Worm (Caenorhabditis elegans): ENCODE measurements around the gene clec-247.
"Not testable (repeated sequence)": the region's sequence is repeated elsewhere in the genome, so short reads cannot be mapped to it uniquely, and the experiment has no call there.

clec-247 gene

ce11 chrV:18292295-18292694 lies 9.6 kb downstream of the clec-247 start, which contains the start of gene Y51A2A.12:
TSS of gene Y51A2A.12 (plus strand) at chrV:18292595.
- no peak for TF ChIP-seq zip-8 (tag; optimal IDR thresholded peaks at IDR 0.05)
- TF ChIP-seq flh-1 (GFP tag; optimal IDR thresholded peaks at IDR 0.05), result no peak
- no peak for TF ChIP-seq hlh-1 (tag; optimal IDR thresholded peaks at IDR 0.05)
- TF ChIP-seq sem-2 (GFP tag; optimal IDR thresholded peaks at IDR 0.05), result no peak
- TF ChIP-seq blmp-1 (tag; optimal IDR thresholded peaks at IDR 0.05), result no peak
- TF ChIP-seq mab-5 (tag; optimal IDR thresholded peaks at IDR 0.05), result no peak
- no peak for TF ChIP-seq bed-3 (GFP tag; optimal IDR thresholded peaks at IDR 0.05)
- TF ChIP-seq lsy-2 (tag; optimal IDR thresholded peaks at IDR 0.05), result no peak

- TF ChIP-seq ceh-83 (GFP tag; optimal IDR thresholded peaks at IDR 0.05) (no peak), unc-120 (tag; optimal IDR thresholded peaks at IDR 0.05; ENCODE audit: poor library complexity, severe bottlenecking) (no peak), nhr-76 (tag; optimal IDR thresholded peaks at IDR 0.05) (no peak), nhr-237 (tag; optimal IDR thresholded peaks at IDR 0.05) (no peak), nhr-28 (tag; optimal IDR thresholded peaks at IDR 0.05) (no peak), ham-2 (GFP tag; optimal IDR thresholded peaks at IDR 0.05) (no peak), zip-8 (tag; optimal IDR thresholded peaks at IDR 0.05) (no peak)
These were observed 15.8 kb downstream of the clec-247 start, which contains the start of gene Y51A2A.5 for ce11 chrV:18298506-18298905. TSS of gene Y51A2A.5 (plus strand) at chrV:18298806.

ce11 chrV:18299313-18299712 lies 16.6 kb downstream of the clec-247 start:
- TF ChIP-seq nhr-2 (tag; optimal IDR thresholded peaks at IDR 0.05) (no peak), ceh-39 (tag; optimal IDR thresholded peaks at IDR 0.05) (no peak), elt-3 (tag; optimal IDR thresholded peaks at IDR 0.05) (no peak), elt-1 (tag; optimal IDR thresholded peaks at IDR 0.05; ENCODE audit: borderline replicate concordance, insufficient read depth) (no peak), nhr-237 (tag; optimal IDR thresholded peaks at IDR 0.05) (no peak), unc-62 (GFP tag; optimal IDR thresholded peaks at IDR 0.05) (no peak), flh-1 (GFP tag; optimal IDR thresholded peaks at IDR 0.05) (no peak), ztf-11 (tag; optimal IDR thresholded peaks at IDR 0.05) (no peak), nhr-76 (tag; optimal IDR thresholded peaks at IDR 0.05) (no peak), bed-3 (GFP tag; optimal IDR thresholded peaks at IDR 0.05) (no peak), ces-1 (GFP tag; optimal IDR thresholded peaks at IDR 0.05) (no peak), pha-4 (tag; optimal IDR thresholded peaks at IDR 0.05) (no peak), lin-13 (tag; optimal IDR thresholded peaks at IDR 0.05) (no peak), nhr-12 (tag; optimal IDR thresholded peaks at IDR 0.05) (no peak), cnd-1 (tag; optimal IDR thresholded peaks at IDR 0.05) (no peak), ceh-83 (GFP tag; optimal IDR thresholded peaks at IDR 0.05) (no peak)

ce11 chrV:18302414-18302813 lies 19.7 kb downstream of the clec-247 start, which contains the start of gene Y51A2A.6:
TSS of gene Y51A2A.6 (plus strand) at chrV:18302714.
- not testable (repeated sequence) for TF ChIP-seq ces-1 (GFP tag; optimal IDR thresholded peaks at IDR 0.05); nhr-2 (tag; optimal IDR thresholded peaks at IDR 0.05); nhr-12 (tag; optimal IDR thresholded peaks at IDR 0.05)

ce11 chrV:18318312-18318711 lies 35.6 kb downstream of the clec-247 start, which contains the start of gene fbxb-119:
TSS of gene fbxb-119 (plus strand) at chrV:18318612.
- TF ChIP-seq unc-120 (tag; optimal IDR thresholded peaks at IDR 0.05; ENCODE audit: poor library complexity, severe bottlenecking) (no peak), unc-62 (GFP tag; optimal IDR thresholded peaks at IDR 0.05) (no peak)

ce11 chrV:18323231-18323630 lies 40.5 kb downstream of the clec-247 start, which contains the start of gene B0462.5:
TSS of gene B0462.5 (minus strand) at chrV:18323331.
- TF ChIP-seq elt-3 (tag; optimal IDR thresholded peaks at IDR 0.05), result no peak

- no peak for TF ChIP-seq elt-3 (tag; optimal IDR thresholded peaks at IDR 0.05)
- TF ChIP-seq lsy-2 (tag; optimal IDR thresholded peaks at IDR 0.05), result no peak
These were observed 41.8 kb downstream of the clec-247 start for ce11 chrV:18324525-18324924.

- TF ChIP-seq nhr-76 (tag; optimal IDR thresholded peaks at IDR 0.05) (no peak), mab-5 (tag; optimal IDR thresholded peaks at IDR 0.05) (no peak)
These were observed 48.4 kb downstream of the clec-247 start, which contains the start of gene B0462.4 for ce11 chrV:18331086-18331485. TSS of gene B0462.4 (minus strand) at chrV:18331186.

Measured in whole organism, mixed stage, embryonic.